Worm (Caenorhabditis elegans) whole organism, L4 larva: ENCODE measurements around the gene F57F5.3.

ENCODE experiments used
- D1046.2 ChIP-seq: fragments of 200-800 bp; sonication (Bioruptor generic); IDR thresholded peaks from 2 replicates; pipeline ENCODE4 v1.3.6; 2022; ENCODE audit warnings: missing genetic modification characterization, missing compliant biosample characterization
- F49E8.2 ChIP-seq: sonication (generic microtip); optimal IDR thresholded peaks from 2 replicates; lab custom pipeline; 2016; ENCODE audit warnings: missing compliant biosample characterization, mild to moderate bottlenecking, missing genetic modification characterization, borderline replicate concordance
- R02D3.7 ChIP-seq: fragments of 150-350 bp; sonication (generic microtip); optimal IDR thresholded peaks from 3 replicates; lab custom pipeline; 2014; ENCODE audit warnings: missing biosample characterization, missing genetic modification characterization
- T26A8.4 ChIP-seq: fragments of 200-800 bp; sonication (Bioruptor generic); IDR thresholded peaks from 2 replicates; pipeline ENCODE4 v1.3.6; 2022; ENCODE audit warnings: missing genetic modification characterization, missing compliant biosample characterization
- Y5F2A.4 ChIP-seq: fragments of 200-800 bp; sonication (Bioruptor generic); optimal IDR thresholded peaks from 2 replicates; lab custom pipeline; 2018; ENCODE audit warnings: mild to moderate bottlenecking, missing genetic modification characterization, missing compliant biosample characterization
- ZK337.2 ChIP-seq: fragments of 200-800 bp; sonication (Bioruptor generic); IDR thresholded peaks from 2 replicates; pipeline ENCODE4 v1.3.6; 2022; ENCODE audit warnings: missing genetic modification reagents, missing genetic modification characterization, missing compliant biosample characterization
- aly-2 ChIP-seq: sonication (generic microtip); optimal IDR thresholded peaks from 2 replicates; lab custom pipeline; 2018; ENCODE audit warnings: missing biosample characterization, missing genetic modification characterization
- arid-1 ChIP-seq: fragments of 200-800 bp; sonication (Bioruptor generic); conservative IDR thresholded peaks from 2 replicates; pipeline ENCODE4 v1.3.6; 2022; ENCODE audit warnings: missing genetic modification reagents, missing genetic modification characterization, missing compliant biosample characterization
- ceh-20 ChIP-seq: fragments of 200-800 bp; sonication (Bioruptor generic); IDR thresholded peaks from 2 replicates; pipeline ENCODE4 v1.3.6; 2022; ENCODE audit warnings: missing genetic modification reagents, missing genetic modification characterization, missing compliant biosample characterization
- ceh-28 ChIP-seq: fragments of 150-350 bp; optimal IDR thresholded peaks from 2 replicates; lab custom pipeline; 2014; ENCODE audit warnings: missing biosample characterization, missing genetic modification reagents, missing genetic modification characterization
- ceh-32 ChIP-seq: sonication (generic microtip); optimal IDR thresholded peaks from 2 replicates; lab custom pipeline; 2016; ENCODE audit warnings: mild to moderate bottlenecking, missing genetic modification characterization, missing compliant biosample characterization; ENCODE audit not compliant: poor library complexity
- ceh-62 ChIP-seq: sonication (generic microtip); optimal IDR thresholded peaks from 2 replicates; lab custom pipeline; 2017; ENCODE audit warnings: missing biosample characterization, missing genetic modification characterization
- ceh-82 ChIP-seq: sonication (generic microtip); optimal IDR thresholded peaks from 2 replicates; lab custom pipeline; 2017; ENCODE audit warnings: missing biosample characterization, missing genetic modification characterization
- daf-16 ChIP-seq, 3 experiments: sonication (generic microtip); optimal IDR thresholded peaks; 2 replicates each; lab custom pipeline; 2016 to 2017; ENCODE audit warnings: missing genetic modification characterization in 3 of 3, missing genetic modification reagents in 3 of 3, mild to moderate bottlenecking in 2 of 3, missing compliant biosample characterization in 2 of 3, missing biosample characterization in 1 of 3, moderate library complexity in 1 of 3
- dmd-6 ChIP-seq: fragments of 200-800 bp; sonication (Bioruptor generic); IDR thresholded peaks from 2 replicates; pipeline ENCODE4 v1.3.6; 2022; ENCODE audit warnings: missing genetic modification reagents, missing genetic modification characterization, missing compliant biosample characterization
- dmd-8 ChIP-seq: fragments of 200-800 bp; sonication (Bioruptor generic); IDR thresholded peaks from 2 replicates; pipeline ENCODE4 v1.3.6; 2022; ENCODE audit warnings: missing genetic modification characterization, missing compliant biosample characterization
- dpl-1 ChIP-seq: fragments of 150-350 bp; optimal IDR thresholded peaks from 2 replicates; lab custom pipeline; 2014; ENCODE audit warnings: missing biosample characterization, missing genetic modification reagents, missing genetic modification characterization
- duxl-1 ChIP-seq: sonication (generic microtip); optimal IDR thresholded peaks from 2 replicates; lab custom pipeline; 2016; ENCODE audit warnings: mild to moderate bottlenecking, missing genetic modification characterization, moderate library complexity, missing compliant biosample characterization; ENCODE audit not compliant: poor library complexity
- egl-43 ChIP-seq: fragments of 200-800 bp; sonication (Bioruptor generic); IDR thresholded peaks from 2 replicates; pipeline ENCODE4 v1.3.6; 2022; ENCODE audit warnings: missing genetic modification reagents, missing genetic modification characterization, missing compliant biosample characterization
- hif-1 ChIP-seq, 2 experiments: sonication (generic microtip); optimal IDR thresholded peaks; 2 replicates each; lab custom pipeline; 2016 to 2017; ENCODE audit warnings: missing compliant biosample characterization in 2 of 2, missing genetic modification characterization in 2 of 2, missing genetic modification reagents in 2 of 2, missing genotype in 2 of 2, mild to moderate bottlenecking in 1 of 2
- hlh-11 ChIP-seq: fragments of 200-800 bp; sonication (Bioruptor generic); optimal IDR thresholded peaks from 2 replicates; lab custom pipeline; 2018; ENCODE audit warnings: mild to moderate bottlenecking, missing genetic modification characterization, missing compliant biosample characterization
- lin-13 ChIP-seq: fragments of 150-350 bp; optimal IDR thresholded peaks from 2 replicates; lab custom pipeline; 2014; ENCODE audit warnings: missing biosample characterization, missing genetic modification reagents, missing genetic modification characterization
- lin-15B ChIP-seq: fragments of 150-350 bp; sonication (generic microtip); optimal IDR thresholded peaks from 3 replicates; lab custom pipeline; 2014; ENCODE audit warnings: missing biosample characterization, missing genetic modification characterization
- lin-39 ChIP-seq: fragments of 150-350 bp; optimal IDR thresholded peaks from 2 replicates; lab custom pipeline; 2014; ENCODE audit warnings: missing biosample characterization, missing genetic modification reagents, missing genetic modification characterization
- lir-3 ChIP-seq: sonication (generic microtip); optimal IDR thresholded peaks from 2 replicates; lab custom pipeline; 2016; ENCODE audit warnings: mild to moderate bottlenecking, missing genetic modification characterization, missing compliant biosample characterization
- lsy-2 ChIP-seq, 2 experiments: fragments of 150-350 bp in 1 of 2; sonication (generic microtip) in 1 of 2; optimal IDR thresholded peaks; 2 replicates each; lab custom pipeline; 2014 to 2017; ENCODE audit warnings: missing biosample characterization in 2 of 2, missing genetic modification characterization in 2 of 2
- madf-5 ChIP-seq, 2 experiments: fragments of 200-800 bp; sonication (Bioruptor generic); IDR thresholded peaks; 2 replicates each; pipeline ENCODE4 v1.3.6; 2022; ENCODE audit warnings: missing compliant biosample characterization in 2 of 2, missing genetic modification characterization in 2 of 2
- mep-1 ChIP-seq: fragments of 150-350 bp; sonication (generic microtip); optimal IDR thresholded peaks from 3 replicates; lab custom pipeline; 2014; ENCODE audit warnings: missing biosample characterization, missing genetic modification characterization
- mes-2 ChIP-seq: sonication (generic microtip); optimal IDR thresholded peaks from 2 replicates; lab custom pipeline; 2016; ENCODE audit warnings: missing genotype, mild to moderate bottlenecking, missing genetic modification characterization, missing compliant biosample characterization; ENCODE audit not compliant: poor library complexity, severe bottlenecking
- mxl-2 ChIP-seq: fragments of 200-800 bp; sonication (Bioruptor generic); conservative IDR thresholded peaks from 2 replicates; pipeline ENCODE4 v1.3.6; 2022; ENCODE audit warnings: missing genetic modification reagents, missing genetic modification characterization, missing compliant biosample characterization
- mxl-3 ChIP-seq: fragments of 200-800 bp; sonication (Bioruptor generic); optimal IDR thresholded peaks from 2 replicates; lab custom pipeline; 2018; ENCODE audit warnings: mild to moderate bottlenecking, missing genetic modification characterization, missing compliant biosample characterization
- nhr-102 ChIP-seq: sonication (generic microtip); optimal IDR thresholded peaks from 2 replicates; lab custom pipeline; 2016; ENCODE audit warnings: mild to moderate bottlenecking, missing genetic modification characterization, moderate library complexity, missing compliant biosample characterization
- nhr-28 ChIP-seq: fragments of 150-350 bp; optimal IDR thresholded peaks from 2 replicates; lab custom pipeline; 2014; ENCODE audit warnings: missing biosample characterization, missing genetic modification characterization
- nhr-41 ChIP-seq: fragments of 200-800 bp; sonication (Bioruptor generic); IDR thresholded peaks from 2 replicates; pipeline ENCODE4 v1.3.6; 2022; ENCODE audit warnings: missing genetic modification reagents, missing genetic modification characterization, missing compliant biosample characterization
- nhr-76 ChIP-seq: fragments of 150-350 bp; optimal IDR thresholded peaks from 2 replicates; lab custom pipeline; 2014; ENCODE audit warnings: missing biosample characterization, missing genetic modification characterization
- nhr-77 ChIP-seq: fragments of 150-350 bp; optimal IDR thresholded peaks from 2 replicates; lab custom pipeline; 2014; ENCODE audit warnings: missing biosample characterization, missing genetic modification characterization
- rbr-2 ChIP-seq: sonication (generic microtip); optimal IDR thresholded peaks from 2 replicates; lab custom pipeline; 2016; ENCODE audit warnings: missing genotype, missing genetic modification characterization, missing compliant biosample characterization
- set-16 ChIP-seq: fragments of 200-800 bp; sonication (Bioruptor generic); IDR thresholded peaks from 2 replicates; pipeline ENCODE4 v1.3.6; 2022; ENCODE audit warnings: missing genetic modification reagents, missing genetic modification characterization, missing compliant biosample characterization
- snpc-1.2 ChIP-seq: fragments of 200-800 bp; sonication (Bioruptor generic); IDR thresholded peaks from 2 replicates; pipeline ENCODE4 v1.3.6; 2022; ENCODE audit warnings: missing genetic modification reagents, missing genetic modification characterization, missing compliant biosample characterization
- snpc-4 ChIP-seq: fragments of 150-350 bp; optimal IDR thresholded peaks from 2 replicates; lab custom pipeline; 2014; ENCODE audit warnings: missing biosample characterization, missing genetic modification characterization
- tag-97 ChIP-seq: fragments of 200-800 bp; sonication (Bioruptor generic); IDR thresholded peaks from 2 replicates; pipeline ENCODE4 v1.3.6; 2022; ENCODE audit warnings: missing genetic modification characterization, missing compliant biosample characterization
- tra-1 ChIP-seq: fragments of 200-800 bp; sonication (Bioruptor generic); IDR thresholded peaks from 2 replicates; pipeline ENCODE4 v1.3.6; 2022; ENCODE audit warnings: missing genetic modification reagents, missing genetic modification characterization, missing compliant biosample characterization
- unc-130 ChIP-seq: sonication (generic microtip); optimal IDR thresholded peaks from 2 replicates; lab custom pipeline; 2016; ENCODE audit warnings: missing genetic modification reagents, missing genetic modification characterization, missing compliant biosample characterization
- unc-62 ChIP-seq, 3 experiments: fragments of 150-350 bp in 1 of 3; sonication (generic microtip); optimal IDR thresholded peaks in 2 of 3; peaks in 1 of 3; 1 replicate in 1 of 3; 2 replicates in 2 of 3; lab custom pipeline; 2014 to 2017; ENCODE audit warnings: missing biosample characterization in 3 of 3, missing genetic modification characterization in 3 of 3, missing genetic modification reagents in 3 of 3, missing genotype in 1 of 3
- zip-11 ChIP-seq: fragments of 200-800 bp; sonication (Bioruptor generic); IDR thresholded peaks from 2 replicates; pipeline ENCODE4 v1.3.6; 2022; ENCODE audit warnings: missing genetic modification characterization, missing compliant biosample characterization
- zip-2 ChIP-seq: fragments of 150-350 bp; optimal IDR thresholded peaks from 2 replicates; lab custom pipeline; 2014; ENCODE audit warnings: missing biosample characterization, missing genetic modification characterization
- ztf-11 ChIP-seq: fragments of 150-350 bp; optimal IDR thresholded peaks from 2 replicates; lab custom pipeline; 2014; ENCODE audit warnings: missing biosample characterization, missing genetic modification characterization
- ztf-7 ChIP-seq: fragments of 150-350 bp; optimal IDR thresholded peaks from 2 replicates; lab custom pipeline; 2014; ENCODE audit warnings: missing biosample characterization, missing genetic modification characterization

F57F5.3 gene

DNA sequence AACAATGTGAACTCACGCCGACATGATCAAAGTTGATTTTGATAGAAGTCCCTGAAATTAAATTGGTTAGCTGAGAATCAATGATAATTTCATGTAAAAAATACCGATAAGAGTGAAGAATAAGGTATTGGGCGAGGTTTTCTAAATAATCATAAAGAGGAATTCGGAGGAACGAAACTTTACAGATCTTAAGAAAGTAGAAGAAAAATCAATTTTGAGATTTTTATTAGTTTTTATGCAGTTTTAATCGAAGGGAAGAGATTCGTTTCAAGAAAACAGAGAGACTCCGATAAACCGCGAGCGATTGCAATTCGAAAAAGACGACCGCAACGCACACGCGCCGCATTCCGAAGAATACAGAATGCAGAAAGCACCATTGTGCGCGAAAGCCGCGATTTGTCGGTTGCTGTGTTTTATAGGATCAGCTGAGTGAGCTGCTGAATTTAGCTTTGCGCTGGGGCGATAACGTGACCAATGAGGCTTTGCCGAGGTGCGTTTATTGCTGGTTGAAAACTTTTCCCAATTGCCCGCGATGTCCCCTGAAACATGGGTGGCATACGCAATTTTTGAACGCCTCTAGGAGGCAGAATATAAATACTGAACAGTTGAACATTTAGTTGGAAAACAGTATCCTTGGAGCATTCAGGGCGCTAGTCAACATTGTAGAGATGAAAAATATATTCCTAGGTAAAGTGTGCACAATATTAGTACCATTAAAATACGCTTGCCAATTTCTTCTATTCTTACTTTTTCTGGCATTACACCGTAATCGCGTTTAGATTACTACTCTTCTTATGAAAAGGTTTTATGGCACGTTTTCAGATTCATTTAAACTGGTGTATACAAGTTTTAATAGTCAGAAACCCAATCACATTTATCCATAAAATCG lies 26.5 kb downstream of the F57F5.3 start, which contains the start of gene snr-4 (continued):
- TF ChIP-seq tag-97 (GFP tag; lab: Robert Waterston, UW) (no peak; the same call in 1 of the 2 replicates), lin-39 (no peak), set-16 (peak; percentile 71), daf-16 (GFP tag; optimal IDR thresholded peaks at IDR 0.05; lab: Kevin White, UChicago) (peak; percentile 60 to 88), daf-16 (tag; optimal IDR thresholded peaks at IDR 0.05; lab: Kevin White, UChicago) (peak; percentile 80), ZK337.2 (GFP tag; lab: Robert Waterston, UW) (no peak), tra-1 (peak; percentile 71; the same call in 1 of the 2 replicates), hlh-11 (tag; lab: Kevin White, UChicago) (peak; percentile 96), lin-15B (tag; lab: Kevin White, UChicago) (peak; percentile 21), F49E8.2 (tag; lab: Kevin White, UChicago) (peak; percentile 94), ztf-11 (no peak), snpc-4 (peak; percentile 97), R02D3.7 (no peak), nhr-41 (GFP tag; lab: Robert Waterston, UW) (0 out of 2 replicates have a peak, but pooled peaks have one; percentile 8), ceh-62 (tag; lab: Kevin White, UChicago) (no peak), ceh-82 (tag; lab: Kevin White, UChicago) (no peak), ztf-7 (tag; lab: Kevin White, UChicago) (peak; percentile 72), lin-13 (peak; percentile 86), Y5F2A.4 (GFP tag; lab: Kevin White, UChicago) (peak; percentile 50), nhr-102 (peak; percentile 93), ceh-32 (peak; percentile 21), madf-5 (GFP tag; IDR thresholded peaks at IDR 0.05; lab: Robert Waterston, UW) (0 out of 4 replicates have a peak, but pooled peaks of 1 of the 2 experiments have one; percentile 22), D1046.2 (GFP tag; lab: Robert Waterston, UW) (peak; percentile 56; the same call in 1 of the 2 replicates), lir-3 (tag; lab: Kevin White, UChicago) (peak; percentile 18), mxl-3 (peak; percentile 84), aly-2 (tag; lab: Kevin White, UChicago) (no peak), rbr-2 (tag; lab: Kevin White, UChicago) (peak; percentile 93), duxl-1 (peak; percentile 78), zip-2 (tag; lab: Kevin White, UChicago) (peak; percentile 66), unc-130 (peak; percentile 92), dpl-1 (GFP tag; lab: Kevin White, UChicago) (peak; percentile 82), T26A8.4 (GFP tag; lab: Robert Waterston, UW) (peak; percentile 96), dmd-6 (GFP tag; lab: Robert Waterston, UW) (peak; percentile 96), lsy-2 (tag; optimal IDR thresholded peaks at IDR 0.05; lab: Kevin White, UChicago) (peak; percentile 75 to 91), mes-2 (tag; lab: Kevin White, UChicago) (peak; percentile 95), nhr-28 (tag; lab: Kevin White, UChicago) (peak; percentile 85), snpc-1.2 (GFP tag; lab: Robert Waterston, UW) (peak; percentile 83), unc-62 (GFP tag; optimal IDR thresholded peaks at IDR 0.05 in 1 of 2; lab: Kevin White, UChicago) (peak in 1 of 2 experiments; percentile 98), unc-62 (tag; optimal IDR thresholded peaks at IDR 0.05; lab: Kevin White, UChicago) (no peak), dmd-8 (no peak), hif-1 (tag; optimal IDR thresholded peaks at IDR 0.05; lab: Kevin White, UChicago) (peak; percentile 50 to 84), ceh-20 (peak; percentile 87), arid-1 (GFP tag; lab: Robert Waterston, UW) (peak; percentile 90), mep-1 (tag; lab: Kevin White, UChicago) (peak; percentile 97), ceh-28 (tag; lab: Kevin White, UChicago) (no peak), mxl-2 (no peak), nhr-77 (peak; percentile 90), nhr-76 (tag; lab: Kevin White, UChicago) (no peak), egl-43 (GFP tag; lab: Robert Waterston, UW) (peak; percentile 93), zip-11 (GFP tag; lab: Robert Waterston, UW) (no peak)
